Worm (Caenorhabditis elegans): ENCODE results near the gene T05A8.7.

The T05A8.7 gene

DNA sequence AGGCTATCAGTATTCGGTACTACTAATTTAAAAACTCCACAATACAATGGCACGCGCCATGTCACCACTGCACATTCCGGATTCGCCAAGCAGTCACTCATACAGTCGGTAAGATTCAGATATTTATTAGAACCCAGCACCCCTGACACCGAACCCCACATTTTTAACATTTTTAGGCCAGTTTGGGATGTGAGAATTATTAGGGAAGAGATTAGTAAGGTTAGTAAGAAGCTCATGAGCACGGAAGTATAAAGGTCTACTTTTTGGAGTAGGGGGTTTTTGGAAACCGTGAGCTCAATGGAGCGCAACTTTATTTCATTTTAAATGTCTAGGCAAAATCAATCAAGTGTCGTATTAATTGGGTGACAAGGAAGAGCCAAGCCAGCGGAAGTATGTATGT is 15.8 kb upstream of the T05A8.7 start, which contains the start of gene F29A7.8:
TSS of gene F29A7.8 (minus strand) at position 101 of the 400 bp plus-strand sequence.
- TF ChIP-seq sup-37 (GFP tag; optimal IDR thresholded peaks at IDR 0.05), result no peak
- no peak for TF ChIP-seq efl-1 (optimal IDR thresholded peaks at IDR 0.05)
- peak in 1 of 2 experiments; percentile 22 for TF ChIP-seq efl-1 (GFP tag; optimal IDR thresholded peaks at IDR 0.05 in 1 of 2)
- TF ChIP-seq ceh-88 (GFP tag; IDR thresholded peaks at IDR 0.05), result no peak
- TF ChIP-seq ceh-63 (GFP tag; optimal IDR thresholded peaks at IDR 0.05), result no peak

DNA sequence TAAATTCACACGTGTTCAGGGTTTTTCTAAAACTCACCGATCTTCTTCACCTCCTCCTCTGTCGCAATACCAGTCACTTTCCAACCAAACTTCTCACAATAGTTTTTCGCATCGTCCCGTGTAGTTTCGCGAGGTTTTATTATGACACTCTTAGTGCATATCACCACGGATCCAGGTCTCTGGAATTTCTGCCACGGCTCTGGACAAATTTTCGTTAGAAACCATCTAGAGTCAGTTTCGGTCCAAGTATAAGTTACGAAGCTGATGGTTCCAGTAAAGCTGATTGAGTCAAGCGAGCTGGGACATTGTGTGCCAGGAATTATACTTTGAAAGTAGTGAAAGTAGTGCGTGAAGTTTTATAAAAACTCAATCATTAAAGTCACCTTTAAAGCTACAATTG is 14.2 kb upstream of the T05A8.7 start:
- no peak for TF ChIP-seq sox-4 (tag; optimal IDR thresholded peaks at IDR 0.05)
- no peak for TF ChIP-seq fkh-4 (tag; optimal IDR thresholded peaks at IDR 0.05; ENCODE audit: borderline replicate concordance)
- TF ChIP-seq blmp-1 (tag; optimal IDR thresholded peaks at IDR 0.05), result no peak
- TF ChIP-seq zip-4 (GFP tag; optimal IDR thresholded peaks at IDR 0.05), result no peak
- TF ChIP-seq ztf-11 (tag; optimal IDR thresholded peaks at IDR 0.05), result no peak
- no peak for TF ChIP-seq elt-2 (tag; optimal IDR thresholded peaks at IDR 0.05)
- TF ChIP-seq vab-15 (tag; optimal IDR thresholded peaks at IDR 0.05), result no peak
- no peak for TF ChIP-seq aha-1 (tag; optimal IDR thresholded peaks at IDR 0.05)
- TF ChIP-seq nhr-19 (GFP tag; conservative IDR thresholded peaks at IDR 0.05), result no peak
- TF ChIP-seq aly-2 (tag; optimal IDR thresholded peaks at IDR 0.05), result no peak
- TF ChIP-seq nhr-77 (tag; optimal IDR thresholded peaks at IDR 0.05), result no peak
- TF ChIP-seq fkh-8 (tag; optimal IDR thresholded peaks at IDR 0.05), result no peak

DNA sequence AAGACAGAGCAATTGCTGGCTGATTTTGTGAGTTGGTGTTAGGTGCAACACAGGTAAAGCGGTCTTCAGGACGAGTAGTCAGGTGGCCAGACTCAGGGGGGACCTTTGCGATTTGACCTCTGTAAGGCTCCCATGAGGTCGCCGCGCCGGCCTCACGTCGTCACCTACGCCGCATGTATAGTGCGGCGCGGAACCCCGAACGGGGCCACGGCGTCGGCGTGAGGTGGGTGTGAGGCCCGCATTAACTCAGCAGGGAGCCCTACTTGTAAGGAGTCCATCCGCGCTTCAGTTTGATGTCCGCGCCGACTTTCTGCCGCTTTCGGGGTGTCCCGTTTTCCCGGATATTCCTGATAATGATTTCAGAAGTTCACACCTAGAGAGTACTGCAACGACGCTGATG is 12.4 kb upstream of the T05A8.7 start:
- TF ChIP-seq lin-15B (tag; optimal IDR thresholded peaks at IDR 0.05) (no peak), nhr-20 (tag; optimal IDR thresholded peaks at IDR 0.05) (no peak), jun-1 (tag; optimal IDR thresholded peaks at IDR 0.05) (no peak), pax-3 (tag; optimal IDR thresholded peaks at IDR 0.05) (no peak), dpl-1 (GFP tag; optimal IDR thresholded peaks at IDR 0.05) (no peak), lir-3 (tag; optimal IDR thresholded peaks at IDR 0.05; ENCODE audit: poor library complexity) (no peak), lin-35 (GFP tag; optimal IDR thresholded peaks at IDR 0.05) (no peak), tlp-1 (tag; optimal IDR thresholded peaks at IDR 0.05) (no peak), sox-4 (tag; optimal IDR thresholded peaks at IDR 0.05) (no peak), egl-27 (tag; optimal IDR thresholded peaks at IDR 0.05) (no peak), fkh-10 (GFP tag; optimal IDR thresholded peaks at IDR 0.05) (no peak), Y116A8C.19 (tag; optimal IDR thresholded peaks at IDR 0.05; ENCODE audit: borderline replicate concordance) (no peak), skn-1 (tag; optimal IDR thresholded peaks at IDR 0.05) (no peak), lin-13 (GFP tag; optimal IDR thresholded peaks at IDR 0.05) (no peak), nhr-90 (tag; optimal IDR thresholded peaks at IDR 0.05; ENCODE audit: poor library complexity) (no peak), grh-1 (GFP tag; IDR thresholded peaks at IDR 0.05) (no peak), ztf-11 (tag; optimal IDR thresholded peaks at IDR 0.05) (no peak), aha-1 (tag; optimal IDR thresholded peaks at IDR 0.05) (no peak)

DNA sequence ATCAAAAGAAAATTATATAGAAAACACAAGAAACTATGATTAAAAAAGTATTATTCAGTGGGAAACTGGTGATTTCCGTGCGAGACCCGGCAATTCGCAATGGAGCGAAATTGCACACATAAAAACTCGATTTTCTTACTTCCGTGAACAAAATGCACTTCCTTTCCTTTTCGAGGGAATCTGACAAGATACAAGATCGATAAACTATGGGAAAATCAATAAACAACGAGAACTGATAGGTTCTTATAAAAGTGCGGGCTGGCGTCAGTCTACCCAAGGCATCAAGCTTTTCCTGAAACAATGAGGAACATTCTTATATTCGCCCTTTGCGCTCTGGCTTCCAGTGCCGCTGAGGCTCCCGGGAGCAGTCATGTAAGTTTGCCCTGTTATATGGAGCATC is 10.8 kb upstream of the T05A8.7 start, which contains the start of gene F29A7.3:
TSS of gene F29A7.3 (plus strand) at position 301 of the 400 bp plus-strand sequence.
- TF ChIP-seq efl-1 (optimal IDR thresholded peaks at IDR 0.05), result no peak
- no peak for TF ChIP-seq efl-1 (GFP tag; optimal IDR thresholded peaks at IDR 0.05 in 1 of 2)
- no peak for TF ChIP-seq F16B12.6 (tag; optimal IDR thresholded peaks at IDR 0.05)
- no peak for TF ChIP-seq xbp-1 (tag; optimal IDR thresholded peaks at IDR 0.05)
- no peak for TF ChIP-seq ztf-11 (tag; optimal IDR thresholded peaks at IDR 0.05)
- TF ChIP-seq snpc-4 (tag; optimal IDR thresholded peaks at IDR 0.05), result no peak
- TF ChIP-seq fos-1 (tag; optimal IDR thresholded peaks at IDR 0.05), result no peak
- TF ChIP-seq mab-9 (GFP tag; IDR thresholded peaks at IDR 0.05), result no peak
- TF ChIP-seq fkh-4 (tag; optimal IDR thresholded peaks at IDR 0.05; ENCODE audit: borderline replicate concordance), result no peak
- no peak for TF ChIP-seq mep-1 (tag; optimal IDR thresholded peaks at IDR 0.05)
- no peak for TF ChIP-seq nhr-77 (tag; optimal IDR thresholded peaks at IDR 0.05)
- TF ChIP-seq nhr-237 (tag; optimal IDR thresholded peaks at IDR 0.05), result no peak
- no peak for TF ChIP-seq lin-13 (GFP tag; optimal IDR thresholded peaks at IDR 0.05)
- TF ChIP-seq blmp-1 (tag; optimal IDR thresholded peaks at IDR 0.05), result no peak
- no peak for TF ChIP-seq nhr-76 (tag; optimal IDR thresholded peaks at IDR 0.05)
- no peak for TF ChIP-seq hpl-2 (GFP tag; optimal IDR thresholded peaks at IDR 0.05)
- TF ChIP-seq aha-1 (tag; optimal IDR thresholded peaks at IDR 0.05), result no peak
- TF ChIP-seq nhr-12 (tag; optimal IDR thresholded peaks at IDR 0.05), result no peak

Measured in whole organism, L1 larva.